Fruit fly (Drosophila melanogaster): ENCODE data around the gene tex.

The tex gene

DNA sequence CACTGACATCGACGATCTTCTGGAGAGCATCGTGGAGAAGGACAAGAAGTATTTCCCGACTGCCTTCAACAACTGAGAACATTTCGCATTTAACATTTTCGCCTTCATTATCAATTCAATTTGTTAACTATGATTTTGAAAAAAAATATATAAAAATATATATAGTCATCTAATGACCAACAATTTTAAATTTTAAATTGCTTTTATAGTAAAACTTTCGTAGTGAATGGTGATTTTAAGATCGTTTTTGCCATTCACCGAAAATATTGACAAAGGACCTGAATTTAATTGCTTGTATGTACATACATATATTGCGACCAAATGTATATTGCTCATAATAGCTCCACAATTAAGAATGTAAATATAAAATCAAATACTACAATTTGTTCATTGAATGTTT, 38.8 kb upstream of the tex start, which contains the start of gene CG7352:
Gene CG7352 (plus strand): TSS at position 301 of the 400 bp plus-strand sequence.
- TF ChIP-seq Crg-1 (GFP tag; optimal IDR thresholded peaks at IDR 0.05) (no peak), bab1 (GFP tag; optimal IDR thresholded peaks at IDR 0.05) (no peak), tj (GFP tag; optimal IDR thresholded peaks at IDR 0.05) (no peak), cic (GFP tag; optimal IDR thresholded peaks at IDR 0.05) (no peak), CG7045 (GFP tag; optimal IDR thresholded peaks at IDR 0.05) (no peak), CG1620 (GFP tag; optimal IDR thresholded peaks at IDR 0.05) (no peak), ovo (GFP tag; optimal IDR thresholded peaks at IDR 0.05) (no peak), toe (GFP tag; optimal IDR thresholded peaks at IDR 0.05) (no peak), kay (GFP tag; ENCODE audit: borderline replicate concordance) (no peak), cnc (optimal IDR thresholded peaks at IDR 0.05) (no peak), CG7101 (tag; optimal IDR thresholded peaks at IDR 0.05) (no peak), Hr96 (GFP tag; optimal IDR thresholded peaks at IDR 0.05) (no peak), CG14711 (tag; optimal IDR thresholded peaks at IDR 0.05) (no peak), CG11617 (GFP tag; optimal IDR thresholded peaks at IDR 0.05) (no peak), Mnt (GFP tag; optimal IDR thresholded peaks at IDR 0.05) (no peak), CG5204 (GFP tag; optimal IDR thresholded peaks at IDR 0.05) (no peak), CG33017 (tag; optimal IDR thresholded peaks at IDR 0.05) (no peak), CG12768 (GFP tag; optimal IDR thresholded peaks at IDR 0.05) (no peak), pad (GFP tag; optimal IDR thresholded peaks at IDR 0.05) (no peak), Clk (GFP tag; optimal IDR thresholded peaks at IDR 0.05) (no peak)

dm6 chr3R:8344174-8344573, 35.7 kb upstream of the tex start, which contains the start of gene DppIII:
Gene DppIII, plus strand, starts transcription at chr3R:8344400.
- TF ChIP-seq CG14711 (tag; optimal IDR thresholded peaks at IDR 0.05) = no peak
- TF ChIP-seq cnc (optimal IDR thresholded peaks at IDR 0.05) = peak in 1 of 2 experiments; percentile 40

dm6 chr3R:8343251-8343744, 34.9 kb upstream of the tex start, which contains the start of the genes PNKP and COX7AL:
Gene PNKP, minus strand, starts transcription at chr3R:8343516.
Gene COX7AL, plus strand, starts transcription at chr3R:8343669.
- TF ChIP-seq CG1620 (GFP tag; optimal IDR thresholded peaks at IDR 0.05) (no peak), CG14711 (tag; optimal IDR thresholded peaks at IDR 0.05) (no peak), CG33017 (tag; optimal IDR thresholded peaks at IDR 0.05) (no peak), CG7045 (GFP tag; optimal IDR thresholded peaks at IDR 0.05) (no peak), CG12768 (GFP tag; optimal IDR thresholded peaks at IDR 0.05) (no peak), Hr96 (GFP tag; optimal IDR thresholded peaks at IDR 0.05) (no peak), bab1 (GFP tag; optimal IDR thresholded peaks at IDR 0.05) (no peak), Clk (GFP tag; optimal IDR thresholded peaks at IDR 0.05) (no peak), CG5204 (GFP tag; optimal IDR thresholded peaks at IDR 0.05) (no peak), toe (GFP tag; optimal IDR thresholded peaks at IDR 0.05) (no peak), Mnt (GFP tag; optimal IDR thresholded peaks at IDR 0.05) (no peak), pad (GFP tag; optimal IDR thresholded peaks at IDR 0.05) (no peak)

- TF ChIP-seq cic (GFP tag; optimal IDR thresholded peaks at IDR 0.05) = no peak
- TF ChIP-seq CG11617 (GFP tag; optimal IDR thresholded peaks at IDR 0.05) = no peak
- TF ChIP-seq bab1 (GFP tag; optimal IDR thresholded peaks at IDR 0.05) = peak; percentile 8
- peak; percentile 23 for TF ChIP-seq tj (GFP tag; optimal IDR thresholded peaks at IDR 0.05)
- peak; percentile 20 for TF ChIP-seq Crg-1 (GFP tag; optimal IDR thresholded peaks at IDR 0.05)
- TF ChIP-seq CG14711 (tag; optimal IDR thresholded peaks at IDR 0.05) = peak; percentile 16
- peak; percentile 1 for TF ChIP-seq CG7101 (tag; optimal IDR thresholded peaks at IDR 0.05)
- no peak for TF ChIP-seq Mnt (GFP tag; optimal IDR thresholded peaks at IDR 0.05)
Observed at dm6 chr3R:8340675-8341275, 32.3 kb upstream of the tex start, which contains the start of the genes COX7A and Arl2. Gene COX7A, minus strand, starts transcription at chr3R:8341043. Gene Arl2, plus strand, starts transcription at chr3R:8341100.

dm6 chr3R:8336012-8336567, 27.6 kb upstream of the tex start:
- no peak for TF ChIP-seq CG5204 (GFP tag; optimal IDR thresholded peaks at IDR 0.05)
- no peak for TF ChIP-seq CG33017 (tag; optimal IDR thresholded peaks at IDR 0.05)
- no peak for TF ChIP-seq bab1 (GFP tag; optimal IDR thresholded peaks at IDR 0.05)
- no peak for TF ChIP-seq Hr96 (GFP tag; optimal IDR thresholded peaks at IDR 0.05)

DNA sequence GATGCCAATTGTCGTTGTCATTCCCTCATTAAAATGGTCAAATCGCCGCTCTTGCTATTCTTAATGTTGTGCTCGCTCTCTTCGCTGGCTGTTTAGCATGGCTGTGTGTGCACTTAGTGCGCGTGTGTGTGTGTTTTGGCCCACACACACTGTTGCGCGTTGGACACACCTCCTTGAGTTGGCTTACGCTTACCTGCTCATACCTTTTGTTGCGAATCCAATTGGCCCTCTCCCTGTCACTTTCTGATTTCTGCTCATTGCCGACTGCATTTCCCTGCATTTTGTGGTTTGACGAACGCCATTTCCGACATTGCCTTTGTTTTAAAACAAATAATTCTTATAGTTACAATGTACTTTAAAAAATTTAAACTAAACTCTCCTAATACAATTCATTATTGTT, 26.5 kb upstream of the tex start:
- no peak for TF ChIP-seq ovo (GFP tag; optimal IDR thresholded peaks at IDR 0.05)
- TF ChIP-seq CG1620 (GFP tag; optimal IDR thresholded peaks at IDR 0.05) = no peak
- no peak for TF ChIP-seq toe (GFP tag; optimal IDR thresholded peaks at IDR 0.05)
- TF ChIP-seq CG7101 (tag; optimal IDR thresholded peaks at IDR 0.05) = no peak
- no peak for TF ChIP-seq Hr96 (GFP tag; optimal IDR thresholded peaks at IDR 0.05)
- TF ChIP-seq CG33017 (tag; optimal IDR thresholded peaks at IDR 0.05) = no peak

DNA sequence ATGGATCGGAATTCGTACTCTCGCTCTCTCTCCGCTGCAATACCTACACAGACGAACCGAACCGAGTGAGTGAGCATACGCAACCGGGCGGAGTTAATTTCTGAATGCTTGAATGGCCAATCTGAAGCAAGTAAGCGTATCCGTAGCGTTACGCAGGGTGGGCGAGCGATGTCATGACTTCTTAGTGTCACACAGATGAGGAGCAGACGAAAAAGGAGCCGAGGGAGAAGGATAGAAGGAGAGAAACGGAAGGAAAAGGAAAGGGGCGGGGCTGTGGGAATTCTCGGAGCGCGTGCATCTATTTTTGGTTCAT, 26.0 kb upstream of the tex start:
- peak; percentile 12 for TF ChIP-seq kay (GFP tag; ENCODE audit: borderline replicate concordance)
- no peak for TF ChIP-seq cic (GFP tag; optimal IDR thresholded peaks at IDR 0.05)

Data from whole organism, adult.